Worm (Caenorhabditis elegans): Measurements from ENCODE around the gene cit-1.2.

ce11 chrIII:7977224-7977623 is 33.3 kb upstream of the cit-1.2 start:
- no peak for TF ChIP-seq flt-1 (GFP tag; IDR thresholded peaks at IDR 0.05)
- no peak for TF ChIP-seq sea-1 (GFP tag; conservative IDR thresholded peaks at IDR 0.05)
- no peak for TF ChIP-seq ets-7 (tag; optimal IDR thresholded peaks at IDR 0.05)
- TF ChIP-seq B0310.2 (tag; optimal IDR thresholded peaks at IDR 0.05), result no peak
- no peak for TF ChIP-seq tbx-11 (GFP tag; IDR thresholded peaks at IDR 0.05)
- no peak for TF ChIP-seq aly-1 (tag; optimal IDR thresholded peaks at IDR 0.05)
- TF ChIP-seq ama-1 (optimal IDR thresholded peaks at IDR 0.05), result no peak
